Fruit fly (Drosophila melanogaster): ENCODE results near the gene CG9263.

dm6 chr2L:13521807-13522206, 20.6 kb downstream of the CG9263 start:
- TF ChIP-seq CG8478 (optimal IDR thresholded peaks at IDR 0.05): no peak
- TF ChIP-seq CTCF (optimal IDR thresholded peaks at IDR 0.05): no peak

Measured in S2 (cell line).